Fruit fly (Drosophila melanogaster) whole organism, embryonic: ENCODE results near the gene Nin.

Source experiments
- Atf-2 ChIP-seq: fragments of 200-800 bp; sonication (Bioruptor generic); optimal IDR thresholded peaks from 2 replicates; lab custom pipeline; 2016; ENCODE audit warnings: missing biosample characterization, missing genetic modification characterization
- Blimp-1 ChIP-seq: fragments of 200-800 bp; sonication (Bioruptor generic); optimal IDR thresholded peaks from 3 replicates; lab custom pipeline; 2018; ENCODE audit warnings: missing biosample characterization, missing genetic modification characterization, mild to moderate bottlenecking, moderate library complexity, missing genetic modification reagents
- CG10959 ChIP-seq: fragments of 200-800 bp; sonication (Bioruptor generic); IDR thresholded peaks from 2 replicates; pipeline ENCODE4 v1.3.6; 2022; ENCODE audit warnings: missing biosample characterization, missing genetic modification characterization
- CG12219 ChIP-seq: fragments of 200-800 bp; sonication (Bioruptor generic); optimal IDR thresholded peaks from 3 replicates; lab custom pipeline; 2018; ENCODE audit warnings: missing biosample characterization, mild to moderate bottlenecking, missing genetic modification characterization
- CG14860 ChIP-seq: fragments of 200-800 bp; sonication (Bioruptor generic); IDR thresholded peaks from 3 replicates; pipeline ENCODE4 v1.3.6; 2022; ENCODE audit warnings: missing biosample characterization, missing genetic modification characterization; ENCODE audit not compliant: partially characterized antibody
- CG16815 ChIP-seq: fragments of 200-800 bp; sonication (Bioruptor generic); optimal IDR thresholded peaks from 3 replicates; lab custom pipeline; 2017; ENCODE audit warnings: missing biosample characterization, mild to moderate bottlenecking, missing genetic modification characterization
- CG18476 ChIP-seq: fragments of 200-800 bp; sonication (Bioruptor generic); optimal IDR thresholded peaks from 2 replicates; lab custom pipeline; 2016; ENCODE audit warnings: missing biosample characterization, mild to moderate bottlenecking, missing genetic modification characterization
- CG31441 ChIP-seq: fragments of 200-800 bp; sonication (Bioruptor generic); IDR thresholded peaks from 2 replicates; pipeline ENCODE4 v1.3.6; 2022; ENCODE audit warnings: missing biosample characterization, missing genetic modification characterization
- CG43689 ChIP-seq: fragments of 200-800 bp; sonication (Bioruptor generic); IDR thresholded peaks from 2 replicates; pipeline ENCODE4 v1.3.6; 2022; ENCODE audit warnings: missing biosample characterization, missing genetic modification characterization
- CG4730 ChIP-seq: fragments of 200-800 bp; sonication (Bioruptor generic); IDR thresholded peaks from 2 replicates; pipeline ENCODE4 v1.3.6; 2022; ENCODE audit warnings: missing biosample characterization, missing genetic modification characterization
- CG4820 ChIP-seq: fragments of 200-800 bp; sonication (Bioruptor generic); optimal IDR thresholded peaks from 3 replicates; lab custom pipeline; 2016; ENCODE audit warnings: missing biosample characterization, missing genetic modification characterization
- CG5180 ChIP-seq: fragments of 200-800 bp; sonication (Bioruptor generic); optimal IDR thresholded peaks from 3 replicates; lab custom pipeline; 2017; ENCODE audit warnings: missing biosample characterization, missing genetic modification characterization, mild to moderate bottlenecking, moderate library complexity, missing genetic modification reagents
- CG7372 ChIP-seq: fragments of 200-800 bp; sonication (Bioruptor generic); IDR thresholded peaks from 2 replicates; pipeline ENCODE4 v1.3.6; 2022; ENCODE audit warnings: missing biosample characterization, missing genetic modification characterization
- CG8359 ChIP-seq: fragments of 200-800 bp; sonication (Bioruptor generic); optimal IDR thresholded peaks from 2 replicates; lab custom pipeline; 2017; ENCODE audit warnings: missing biosample characterization, mild to moderate bottlenecking, missing genetic modification characterization, borderline replicate concordance
- CG9215 ChIP-seq: fragments of 200-800 bp; sonication (Bioruptor generic); IDR thresholded peaks from 2 replicates; pipeline ENCODE4 v1.3.6; 2022; ENCODE audit warnings: missing biosample characterization, missing genetic modification characterization
- CG9437 ChIP-seq: fragments of 200-800 bp; sonication (Bioruptor generic); optimal IDR thresholded peaks from 2 replicates; lab custom pipeline; 2018; ENCODE audit warnings: missing biosample characterization, mild to moderate bottlenecking, missing genetic modification characterization
- CG9727 ChIP-seq: fragments of 200-800 bp; sonication (Bioruptor generic); optimal IDR thresholded peaks from 3 replicates; lab custom pipeline; 2017; ENCODE audit warnings: missing biosample characterization, mild to moderate bottlenecking, missing genetic modification characterization
- CG9817 ChIP-seq: fragments of 200-800 bp; sonication (Bioruptor generic); optimal IDR thresholded peaks from 2 replicates; lab custom pipeline; 2018; ENCODE audit warnings: missing biosample characterization, mild to moderate bottlenecking, missing genetic modification characterization, moderate library complexity
- CG9876 ChIP-seq: fragments of 200-800 bp; sonication (Bioruptor generic); optimal IDR thresholded peaks from 2 replicates; lab custom pipeline; 2016; ENCODE audit warnings: missing biosample characterization, missing genetic modification characterization
- CTCF ChIP-seq: fragments of 200-800 bp; sonication (Bioruptor generic); optimal IDR thresholded peaks from 2 replicates; lab custom pipeline; 2017; ENCODE audit warnings: missing biosample characterization, mild to moderate bottlenecking, missing genetic modification characterization, moderate library complexity
- Camta ChIP-seq: fragments of 200-800 bp; sonication (Bioruptor generic); optimal IDR thresholded peaks from 2 replicates; lab custom pipeline; 2016; ENCODE audit warnings: missing biosample characterization, missing genetic modification characterization
- ERR ChIP-seq: fragments of 200-800 bp; sonication (Bioruptor generic); optimal IDR thresholded peaks from 2 replicates; lab custom pipeline; 2016; ENCODE audit warnings: missing biosample characterization, missing genetic modification characterization
- HLH3B ChIP-seq: fragments of 200-800 bp; sonication (Bioruptor generic); IDR thresholded peaks from 2 replicates; pipeline ENCODE4 v1.3.6; 2022; ENCODE audit warnings: missing biosample characterization, missing genetic modification characterization
- HLHmδ ChIP-seq: fragments of 200-800 bp; sonication (Bioruptor generic); optimal IDR thresholded peaks from 2 replicates; lab custom pipeline; 2018; ENCODE audit warnings: missing biosample characterization, mild to moderate bottlenecking, missing genetic modification characterization, moderate library complexity
- Lpt ChIP-seq: fragments of >200 bp; optimal IDR thresholded peaks from 2 replicates; lab custom pipeline; 2018; ENCODE audit warnings: missing biosample characterization, missing genetic modification characterization
- Med ChIP-seq: fragments of 200-800 bp; sonication (Bioruptor generic); peaks from one replicate; lab custom pipeline; 2016; ENCODE audit warnings: missing biosample characterization, missing genetic modification characterization, mild to moderate bottlenecking, inconsistent platforms, moderate library complexity
- Nf-YC ChIP-seq: fragments of 200-800 bp; optimal IDR thresholded peaks from 3 replicates; lab custom pipeline; 2019; ENCODE audit warnings: missing biosample characterization, mild to moderate bottlenecking, missing genetic modification characterization, moderate library complexity
- Opbp ChIP-seq: fragments of 200-800 bp; sonication (Bioruptor generic); IDR thresholded peaks from 3 replicates; pipeline ENCODE4 v1.3.6; 2022; ENCODE audit warnings: missing biosample characterization, missing genetic modification characterization; ENCODE audit not compliant: partially characterized antibody
- Pdp1 ChIP-seq, 2 experiments: fragments of 200-800 bp; sonication (Bioruptor generic); optimal IDR thresholded peaks; 3 replicates each; lab custom pipeline; 2016; ENCODE audit warnings: missing biosample characterization in 2 of 2, missing genetic modification characterization in 2 of 2, mild to moderate bottlenecking in 1 of 2, moderate library complexity in 1 of 2
- Ptx1 ChIP-seq: fragments of 200-800 bp; sonication (Bioruptor generic); IDR thresholded peaks from 2 replicates; pipeline ENCODE4 v1.3.6; 2022; ENCODE audit warnings: missing biosample characterization, missing genetic modification characterization
- Spps ChIP-seq: fragments of 200-800 bp; sonication (Bioruptor generic); optimal IDR thresholded peaks from 2 replicates; lab custom pipeline; 2018; ENCODE audit warnings: missing biosample characterization, mild to moderate bottlenecking, missing genetic modification characterization
- br ChIP-seq: fragments of >200 bp; optimal IDR thresholded peaks from 2 replicates; lab custom pipeline; 2017
- caup ChIP-seq: fragments of 200-800 bp; sonication (Bioruptor generic); optimal IDR thresholded peaks from 3 replicates; lab custom pipeline; 2017; ENCODE audit warnings: missing biosample characterization, mild to moderate bottlenecking, missing genetic modification characterization, moderate library complexity; ENCODE audit not compliant: severe bottlenecking
- cg ChIP-seq: fragments of 200-800 bp; sonication (Bioruptor generic); optimal IDR thresholded peaks from 3 replicates; lab custom pipeline; 2019; ENCODE audit warnings: missing biosample characterization, mild to moderate bottlenecking, missing genetic modification characterization, moderate library complexity
- crol ChIP-seq: fragments of 200-800 bp; sonication (Bioruptor generic); IDR thresholded peaks from 2 replicates; pipeline ENCODE4 v1.3.6; 2022; ENCODE audit warnings: missing biosample characterization, missing genetic modification characterization
- da ChIP-seq: fragments of 200-800 bp; sonication (Bioruptor generic); optimal IDR thresholded peaks from 2 replicates; lab custom pipeline; 2016; ENCODE audit warnings: missing biosample characterization, missing genetic modification characterization
- dmrt11E ChIP-seq: fragments of 200-800 bp; sonication (Bioruptor generic); optimal IDR thresholded peaks from 3 replicates; lab custom pipeline; 2018; ENCODE audit warnings: missing biosample characterization, mild to moderate bottlenecking, missing genetic modification characterization, moderate library complexity
- gro ChIP-seq: fragments of 200-800 bp; sonication (Bioruptor generic); optimal IDR thresholded peaks from 2 replicates; lab custom pipeline; 2016; ENCODE audit warnings: missing biosample characterization, missing genetic modification characterization
- ham ChIP-seq: fragments of 200-800 bp; sonication (Bioruptor generic); IDR thresholded peaks from 2 replicates; pipeline ENCODE4 v1.3.6; 2022; ENCODE audit warnings: missing biosample characterization, missing genetic modification characterization
- hkb ChIP-seq, 2 experiments: fragments of 200-800 bp in 1 of 2; fragments of >200 bp in 1 of 2; sonication (Bioruptor generic) in 1 of 2; IDR thresholded peaks in 1 of 2; optimal IDR thresholded peaks in 1 of 2; 2 replicates each; pipeline versions ENCODE4 v1.3.6 to Lab custom; 2017 to 2022; ENCODE audit warnings: missing biosample characterization in 1 of 2, missing genetic modification characterization in 1 of 2
- jing ChIP-seq: fragments of 200-800 bp; sonication (Bioruptor generic); optimal IDR thresholded peaks from 2 replicates; lab custom pipeline; 2018; ENCODE audit warnings: missing biosample characterization, mild to moderate bottlenecking, missing genetic modification characterization
- lbe ChIP-seq: fragments of 200-800 bp; sonication (Bioruptor generic); optimal IDR thresholded peaks from 2 replicates; lab custom pipeline; 2016; ENCODE audit warnings: missing biosample characterization, mild to moderate bottlenecking, missing genetic modification characterization
- lilli ChIP-seq: fragments of 200-800 bp; sonication (Bioruptor generic); optimal IDR thresholded peaks from 3 replicates; lab custom pipeline; 2016; ENCODE audit warnings: missing biosample characterization, missing genetic modification characterization
- sens ChIP-seq: fragments of 200-800 bp; sonication (Bioruptor generic); peaks from one replicate; lab custom pipeline; 2016; ENCODE audit warnings: missing biosample characterization, missing genetic modification characterization
- seq ChIP-seq: fragments of 200-800 bp; sonication (Bioruptor generic); IDR thresholded peaks from 2 replicates; pipeline ENCODE4 v1.3.6; 2022; ENCODE audit warnings: missing biosample characterization, missing genetic modification characterization
- sisA ChIP-seq: fragments of 200-800 bp; sonication (Bioruptor generic); IDR thresholded peaks from 2 replicates; pipeline ENCODE4 v1.3.6; 2022; ENCODE audit warnings: missing biosample characterization, missing genetic modification characterization
- unpg ChIP-seq: fragments of 200-800 bp; sonication (Bioruptor generic); optimal IDR thresholded peaks from 3 replicates; lab custom pipeline; 2018; ENCODE audit warnings: missing biosample characterization, mild to moderate bottlenecking, missing genetic modification characterization, moderate library complexity
- yki ChIP-seq: fragments of >200 bp; optimal IDR thresholded peaks from 3 replicates; lab custom pipeline; 2018

Gene Nin

DNA sequence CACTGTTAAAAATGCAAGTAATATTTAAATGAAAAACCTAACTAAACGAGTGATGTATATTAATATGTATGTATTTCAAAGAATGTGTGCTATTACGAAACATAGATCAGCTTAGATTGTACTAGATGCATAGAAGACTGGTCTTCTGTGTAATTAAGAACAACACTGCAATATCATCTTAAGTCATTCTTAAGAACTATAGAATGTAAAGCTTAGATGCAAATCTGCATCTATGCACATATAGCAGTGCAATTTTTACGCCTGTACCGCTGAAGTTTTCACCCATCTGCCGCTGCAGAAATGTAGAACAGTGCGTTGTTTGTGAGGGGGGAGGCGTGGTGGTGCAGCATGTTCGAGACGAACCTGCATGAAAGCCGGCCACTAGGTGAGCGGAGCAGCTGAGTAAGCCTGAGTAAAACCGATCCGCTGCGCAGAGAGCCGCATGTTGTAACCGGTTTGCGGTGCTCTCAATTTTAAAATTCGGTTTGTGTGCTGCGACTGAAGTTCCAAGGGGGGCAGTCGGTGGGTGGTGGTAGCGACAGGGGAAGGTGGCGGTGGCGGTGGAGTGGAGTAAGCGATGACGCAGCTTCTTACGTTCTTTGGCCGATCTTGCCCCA, 18.4 kb upstream of the Nin start (continued):
- TF ChIP-seq Opbp (GFP tag; lab: Robert Waterston, UW) (no peak), CTCF (no peak), crol (GFP tag; lab: Robert Waterston, UW) (peak; percentile 99)

DNA sequence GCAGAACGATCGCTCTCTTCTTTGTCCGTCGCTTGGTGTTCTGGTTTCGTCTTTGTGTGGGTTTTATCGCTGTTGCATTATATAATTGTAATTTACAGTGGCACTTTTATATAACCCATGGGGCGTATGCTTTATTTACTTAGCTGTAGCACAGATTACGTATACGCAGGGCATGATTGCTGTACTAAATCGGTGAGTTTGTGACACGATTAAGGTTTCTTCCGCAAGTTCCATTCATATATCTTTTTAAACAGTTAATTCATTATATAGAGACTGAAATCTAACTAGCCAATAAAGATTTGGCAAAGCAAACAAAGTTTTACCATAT, 16.9 kb upstream of the Nin start:
- TF ChIP-seq Ptx1 (GFP tag; lab: Robert Waterston, UW) (no peak), yki (no peak), ERR (GFP tag; lab: Kevin White, UChicago) (no peak), CG9876 (GFP tag; lab: Kevin White, UChicago) (no peak), lbe (GFP tag; lab: Kevin White, UChicago) (peak; percentile 59), Med (GFP tag; lab: Kevin White, UChicago) (peak; percentile 2), CTCF (no peak), HLHmδ (GFP tag; lab: Kevin White, UChicago) (no peak), CG8359 (GFP tag; lab: Kevin White, UChicago) (peak; percentile 26), CG7372 (GFP tag; lab: Robert Waterston, UW) (peak; percentile 72), jing (GFP tag; lab: Kevin White, UChicago) (no peak), CG9727 (no peak), CG4820 (GFP tag; lab: Kevin White, UChicago) (no peak), CG5180 (peak; percentile 39), CG18476 (GFP tag; lab: Kevin White, UChicago) (peak; percentile 54), Pdp1 (GFP tag; optimal IDR thresholded peaks at IDR 0.05; lab: Kevin White, UChicago) (peak in 1 of 2 experiments; percentile 94), HLH3B (GFP tag; lab: Robert Waterston, UW) (no peak), CG9817 (tag; lab: Kevin White, UChicago) (no peak), Atf-2 (GFP tag; lab: Kevin White, UChicago) (no peak), CG16815 (GFP tag; lab: Kevin White, UChicago) (no peak), CG10959 (GFP tag; lab: Robert Waterston, UW) (no peak), sisA (GFP tag; lab: Robert Waterston, UW) (no peak), ham (GFP tag; lab: Robert Waterston, UW) (no peak), sens (GFP tag; lab: Kevin White, UChicago) (peak; percentile 37), Camta (no peak)

DNA sequence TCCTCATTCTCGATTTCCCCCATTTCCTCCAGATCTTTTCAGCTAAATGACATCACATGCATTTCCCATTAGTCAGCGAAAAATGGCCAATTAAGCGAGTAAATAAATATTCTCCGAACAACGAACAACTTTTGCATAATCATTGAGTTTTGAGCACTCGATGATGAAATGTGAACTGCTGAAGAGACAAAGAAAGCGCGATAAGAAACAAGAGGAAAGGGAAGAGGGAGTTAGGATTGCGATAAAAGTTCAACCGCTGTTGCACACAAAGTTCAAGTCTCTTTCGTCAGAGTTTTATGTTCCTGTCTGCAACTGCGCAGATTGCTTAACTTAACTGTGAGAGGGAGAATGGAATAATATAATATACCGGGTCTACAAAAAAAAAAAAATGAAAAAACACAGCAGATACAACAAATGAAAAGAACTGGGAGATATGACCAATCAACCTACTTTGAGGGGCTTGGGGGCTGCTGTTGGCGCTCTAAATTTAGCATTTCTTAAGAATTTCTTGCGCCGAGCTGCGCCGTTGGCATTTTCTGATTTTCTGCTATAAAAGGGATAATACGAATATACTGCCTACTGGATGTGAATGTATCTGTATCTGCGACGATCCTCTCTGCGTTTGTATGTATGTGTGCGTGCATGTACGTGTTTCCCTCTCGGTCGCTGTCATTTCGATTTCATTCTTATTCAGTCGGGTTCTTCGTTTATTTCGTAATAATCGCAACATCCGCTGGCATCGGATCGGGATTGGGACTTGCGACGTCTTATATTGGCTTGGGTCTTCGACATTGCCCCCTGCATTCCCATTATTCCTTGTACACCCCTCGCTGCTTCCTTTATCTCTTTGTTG, 16.3 kb upstream of the Nin start:
- TF ChIP-seq Nf-YC (tag; lab: Kevin White, UChicago), result no peak
- TF ChIP-seq CG12219 (GFP tag; lab: Kevin White, UChicago), result no peak
- no peak for TF ChIP-seq CG9437 (GFP tag; lab: Kevin White, UChicago)
- no peak for TF ChIP-seq da (GFP tag; lab: Kevin White, UChicago)
- no peak for TF ChIP-seq gro (GFP tag; lab: Kevin White, UChicago)
- no peak for TF ChIP-seq lilli (GFP tag; lab: Kevin White, UChicago)
- peak; percentile 10 for TF ChIP-seq cg (GFP tag; lab: Kevin White, UChicago)
- TF ChIP-seq Blimp-1 (GFP tag; lab: Kevin White, UChicago), result peak; percentile 8
- TF ChIP-seq unpg (GFP tag; lab: Kevin White, UChicago), result no peak
- TF ChIP-seq CG43689, result no peak
- TF ChIP-seq CG31441 (GFP tag; lab: Robert Waterston, UW), result no peak
- peak; percentile 21 for TF ChIP-seq hkb (optimal IDR thresholded peaks at IDR 0.05; lab: Kevin White, UChicago)
- TF ChIP-seq hkb (GFP tag; IDR thresholded peaks at IDR 0.05; lab: Robert Waterston, UW), result no peak
- TF ChIP-seq caup (GFP tag; lab: Kevin White, UChicago), result no peak
- no peak for TF ChIP-seq CG9215 (GFP tag; lab: Robert Waterston, UW)
- no peak for TF ChIP-seq Spps
- TF ChIP-seq br, result no peak
- TF ChIP-seq seq, result no peak
- TF ChIP-seq CG14860 (GFP tag; lab: Robert Waterston, UW), result no peak
- no peak for TF ChIP-seq Lpt
- TF ChIP-seq CG4730, result no peak
- TF ChIP-seq dmrt11E (tag; lab: Kevin White, UChicago), result no peak
